Worm (Caenorhabditis elegans) whole organism, L4/young adult: Measurements from ENCODE around the gene F49C5.7.

Experiments used
- W03F9.2 ChIP-seq: fragments of 150-350 bp; optimal IDR thresholded peaks from 2 replicates; lab custom pipeline; 2014; ENCODE audit warnings: missing biosample characterization, missing genetic modification characterization
- dao-5 ChIP-seq: sonication (generic microtip); optimal IDR thresholded peaks from 2 replicates; lab custom pipeline; 2016; ENCODE audit warnings: missing genotype, missing genetic modification characterization, moderate library complexity, missing compliant biosample characterization
- him-1 ChIP-seq: sonication (generic microtip); optimal IDR thresholded peaks from 2 replicates; lab custom pipeline; 2016; ENCODE audit warnings: missing genotype, missing genetic modification reagents, missing genetic modification characterization, missing compliant biosample characterization

The F49C5.7 gene

ce11 chrII:12606900-12607299, 40.9 kb downstream of the F49C5.7 start, which contains the start of gene Y38E10A.8:
Y38E10A.8 (plus strand) TSS chrII:12607200.
- no peak for TF ChIP-seq him-1 (tag; lab: Kevin White, UChicago)
- no peak for TF ChIP-seq dao-5
- TF ChIP-seq W03F9.2 (tag; lab: Kevin White, UChicago), result no peak

ce11 chrII:12608653-12609052, 42.7 kb downstream of the F49C5.7 start, which contains the start of gene Y38E10A.9:
Y38E10A.9 (plus strand) TSS chrII:12608953.
- no peak for TF ChIP-seq dao-5
- TF ChIP-seq him-1 (tag; lab: Kevin White, UChicago), result no peak
- TF ChIP-seq W03F9.2 (tag; lab: Kevin White, UChicago), result no peak

ce11 chrII:12612218-12612617, 46.3 kb downstream of the F49C5.7 start, which contains the start of gene nspe-4:
nspe-4 (plus strand) TSS chrII:12612518.
- no peak for TF ChIP-seq W03F9.2 (tag; lab: Kevin White, UChicago)
- no peak for TF ChIP-seq him-1 (tag; lab: Kevin White, UChicago)
- TF ChIP-seq dao-5, result no peak

- TF ChIP-seq dao-5 (no peak), him-1 (tag; lab: Kevin White, UChicago) (no peak), W03F9.2 (tag; lab: Kevin White, UChicago) (no peak)
These were observed 49.5 kb downstream of the F49C5.7 start for ce11 chrII:12615413-12615812.

- TF ChIP-seq dao-5 (no peak), W03F9.2 (tag; lab: Kevin White, UChicago) (no peak), him-1 (tag; lab: Kevin White, UChicago) (no peak)
These were observed 50.1 kb downstream of the F49C5.7 start, which contains the start of gene nspe-6 for ce11 chrII:12616081-12616480. nspe-6 (minus strand) TSS chrII:12616181.

ce11 chrII:12617586-12617985, 51.6 kb downstream of the F49C5.7 start, which contains the start of gene nspe-3:
nspe-3 (plus strand) TSS chrII:12617886.
- no peak for TF ChIP-seq W03F9.2 (tag; lab: Kevin White, UChicago)
- no peak for TF ChIP-seq dao-5
- no peak for TF ChIP-seq him-1 (tag; lab: Kevin White, UChicago)
